Worm (Caenorhabditis elegans) whole organism, L1 larva: ENCODE results near the gene C02G6.2.

Source experiments
- alr-1 ChIP-seq: fragments of 200-800 bp; sonication (Bioruptor generic); optimal IDR thresholded peaks from 2 replicates; lab custom pipeline; 2018; ENCODE audit warnings: borderline replicate concordance, mild to moderate bottlenecking, missing genetic modification characterization, missing compliant biosample characterization
- ama-1 ChIP-seq: fragments of 150-350 bp; optimal IDR thresholded peaks from 2 replicates; lab custom pipeline; 2014
- nhr-237 ChIP-seq: fragments of 150-350 bp; optimal IDR thresholded peaks from 2 replicates; lab custom pipeline; 2014; ENCODE audit warnings: missing biosample characterization, missing genetic modification characterization
- nhr-47 ChIP-seq: sonication (generic microtip); optimal IDR thresholded peaks from 2 replicates; lab custom pipeline; 2016; ENCODE audit warnings: mild to moderate bottlenecking, missing genetic modification characterization, moderate library complexity, missing compliant biosample characterization
- nhr-84 ChIP-seq: sonication (generic microtip); optimal IDR thresholded peaks from 2 replicates; lab custom pipeline; 2017; ENCODE audit warnings: missing biosample characterization, missing genetic modification characterization
- nhr-90 ChIP-seq: sonication (generic microtip); optimal IDR thresholded peaks from 2 replicates; lab custom pipeline; 2016; ENCODE audit warnings: mild to moderate bottlenecking, missing genetic modification characterization, missing compliant biosample characterization; ENCODE audit not compliant: poor library complexity

ce11 chrV:5822968-5823367 is 48.9 kb upstream of the C02G6.2 start:
- TF ChIP-seq nhr-84 (tag; lab: Kevin White, UChicago) (no peak), nhr-237 (tag; lab: Kevin White, UChicago) (no peak), nhr-47 (tag; lab: Kevin White, UChicago) (no peak), alr-1 (tag; lab: Kevin White, UChicago) (no peak), nhr-90 (tag; lab: Kevin White, UChicago) (peak; percentile 21), ama-1 (no peak)
